Worm (Caenorhabditis elegans): ENCODE data around the gene C06C6.7.

ce11 chrV:15965114-15965513 lies 26.8 kb upstream of the C06C6.7 start, which contains the start of gene sri-2:
- TF ChIP-seq zip-8 (tag; optimal IDR thresholded peaks at IDR 0.05) (no peak), lin-32 (GFP tag; optimal IDR thresholded peaks at IDR 0.05) (no peak), ztf-11 (tag; optimal IDR thresholded peaks at IDR 0.05) (no peak), nhr-12 (tag; optimal IDR thresholded peaks at IDR 0.05) (no peak), cnd-1 (tag; optimal IDR thresholded peaks at IDR 0.05) (no peak), M03D4.4 (tag; optimal IDR thresholded peaks at IDR 0.05) (no peak), sptf-1 (tag; optimal IDR thresholded peaks at IDR 0.05) (no peak), nhr-237 (tag; optimal IDR thresholded peaks at IDR 0.05) (no peak), ceh-43 (GFP tag; optimal IDR thresholded peaks at IDR 0.05) (no peak)
